Worm (Caenorhabditis elegans): ENCODE measurements around the gene dbn-1.

Gene dbn-1

ce11 chrIII:13741410-13741809, 20.5 kb downstream of the dbn-1 start:
- TF ChIP-seq ztf-29 (GFP tag; IDR thresholded peaks at IDR 0.05), result no peak
- TF ChIP-seq tab-1 (GFP tag; IDR thresholded peaks at IDR 0.05), result no peak
- TF ChIP-seq T22C8.4 (GFP tag; IDR thresholded peaks at IDR 0.05), result no peak
- TF ChIP-seq ref-1 (GFP tag; conservative IDR thresholded peaks at IDR 0.05), result no peak

ce11 chrIII:13735008-13735407, 26.9 kb downstream of the dbn-1 start, which contains the start of gene W06F12.3:
TSS of gene W06F12.3 (plus strand) at chrIII:13735030.
- no peak for TF ChIP-seq cog-1 (tag; optimal IDR thresholded peaks at IDR 0.05)
- no peak for TF ChIP-seq ref-1 (GFP tag; conservative IDR thresholded peaks at IDR 0.05)
- TF ChIP-seq T22C8.4 (GFP tag; IDR thresholded peaks at IDR 0.05), result no peak
- no peak for TF ChIP-seq ztf-29 (GFP tag; IDR thresholded peaks at IDR 0.05)
- no peak for TF ChIP-seq ztf-23 (GFP tag; IDR thresholded peaks at IDR 0.05)
- no peak for TF ChIP-seq klf-2 (GFP tag; conservative IDR thresholded peaks at IDR 0.05)
- TF ChIP-seq flt-1 (GFP tag; IDR thresholded peaks at IDR 0.05), result no peak
- TF ChIP-seq med-1 (GFP tag; optimal IDR thresholded peaks at IDR 0.05; ENCODE audit: insufficient read depth), result no peak
- no peak for TF ChIP-seq tab-1 (GFP tag; IDR thresholded peaks at IDR 0.05)

- no peak for TF ChIP-seq klf-2 (GFP tag; conservative IDR thresholded peaks at IDR 0.05)
- no peak for TF ChIP-seq flt-1 (GFP tag; IDR thresholded peaks at IDR 0.05)
- no peak for TF ChIP-seq med-1 (GFP tag; optimal IDR thresholded peaks at IDR 0.05; ENCODE audit: insufficient read depth)
- TF ChIP-seq T22C8.4 (GFP tag; IDR thresholded peaks at IDR 0.05), result no peak
- TF ChIP-seq cog-1 (tag; optimal IDR thresholded peaks at IDR 0.05), result no peak
- no peak for TF ChIP-seq ztf-29 (GFP tag; IDR thresholded peaks at IDR 0.05)
- TF ChIP-seq tab-1 (GFP tag; IDR thresholded peaks at IDR 0.05), result no peak
- no peak for TF ChIP-seq ref-1 (GFP tag; conservative IDR thresholded peaks at IDR 0.05)
- TF ChIP-seq ztf-23 (GFP tag; IDR thresholded peaks at IDR 0.05), result no peak
These were observed 28.0 kb downstream of the dbn-1 start for ce11 chrIII:13733833-13734232.

- TF ChIP-seq T22C8.4 (GFP tag; IDR thresholded peaks at IDR 0.05) (no peak), med-1 (GFP tag; optimal IDR thresholded peaks at IDR 0.05; ENCODE audit: insufficient read depth) (no peak), ztf-23 (GFP tag; IDR thresholded peaks at IDR 0.05) (no peak), ref-1 (GFP tag; conservative IDR thresholded peaks at IDR 0.05) (no peak), ztf-29 (GFP tag; IDR thresholded peaks at IDR 0.05) (no peak), flt-1 (GFP tag; IDR thresholded peaks at IDR 0.05) (no peak), tab-1 (GFP tag; IDR thresholded peaks at IDR 0.05) (no peak), klf-2 (GFP tag; conservative IDR thresholded peaks at IDR 0.05) (no peak), cog-1 (tag; optimal IDR thresholded peaks at IDR 0.05) (no peak)
These were observed 29.2 kb downstream of the dbn-1 start for ce11 chrIII:13732665-13733064.

ce11 chrIII:13731589-13731988, 30.3 kb downstream of the dbn-1 start, which contains the start of gene W06F12.2:
TSS of gene W06F12.2 (minus strand) at chrIII:13731689.
- TF ChIP-seq ztf-23 (GFP tag; IDR thresholded peaks at IDR 0.05) (no peak), med-1 (GFP tag; optimal IDR thresholded peaks at IDR 0.05; ENCODE audit: insufficient read depth) (no peak), tab-1 (GFP tag; IDR thresholded peaks at IDR 0.05) (no peak), ref-1 (GFP tag; conservative IDR thresholded peaks at IDR 0.05) (no peak), klf-2 (GFP tag; conservative IDR thresholded peaks at IDR 0.05) (no peak), cog-1 (tag; optimal IDR thresholded peaks at IDR 0.05) (no peak), T22C8.4 (GFP tag; IDR thresholded peaks at IDR 0.05) (no peak), flt-1 (GFP tag; IDR thresholded peaks at IDR 0.05) (no peak)

ce11 chrIII:13729760-13730159, 32.1 kb downstream of the dbn-1 start:
- TF ChIP-seq T22C8.4 (GFP tag; IDR thresholded peaks at IDR 0.05), result no peak
- no peak for TF ChIP-seq med-1 (GFP tag; optimal IDR thresholded peaks at IDR 0.05; ENCODE audit: insufficient read depth)
- no peak for TF ChIP-seq ztf-29 (GFP tag; IDR thresholded peaks at IDR 0.05)
- no peak for TF ChIP-seq flt-1 (GFP tag; IDR thresholded peaks at IDR 0.05)
- TF ChIP-seq ref-1 (GFP tag; conservative IDR thresholded peaks at IDR 0.05), result no peak
- no peak for TF ChIP-seq tab-1 (GFP tag; IDR thresholded peaks at IDR 0.05)
- TF ChIP-seq klf-2 (GFP tag; conservative IDR thresholded peaks at IDR 0.05), result no peak
- TF ChIP-seq cog-1 (tag; optimal IDR thresholded peaks at IDR 0.05), result no peak
- TF ChIP-seq ztf-23 (GFP tag; IDR thresholded peaks at IDR 0.05), result no peak

- TF ChIP-seq klf-2 (GFP tag; conservative IDR thresholded peaks at IDR 0.05), result no peak
- no peak for TF ChIP-seq med-1 (GFP tag; optimal IDR thresholded peaks at IDR 0.05; ENCODE audit: insufficient read depth)
- no peak for TF ChIP-seq ref-1 (GFP tag; conservative IDR thresholded peaks at IDR 0.05)
- no peak for TF ChIP-seq cog-1 (tag; optimal IDR thresholded peaks at IDR 0.05)
- TF ChIP-seq T22C8.4 (GFP tag; IDR thresholded peaks at IDR 0.05), result no peak
- no peak for TF ChIP-seq tab-1 (GFP tag; IDR thresholded peaks at IDR 0.05)
- TF ChIP-seq flt-1 (GFP tag; IDR thresholded peaks at IDR 0.05), result no peak
These were observed 37.6 kb downstream of the dbn-1 start for ce11 chrIII:13724018-13724892.

ce11 chrIII:13722387-13723122, 39.3 kb downstream of the dbn-1 start:
- TF ChIP-seq cog-1 (tag; optimal IDR thresholded peaks at IDR 0.05) (no peak), flt-1 (GFP tag; IDR thresholded peaks at IDR 0.05) (0 out of 2 replicates have a peak, but pooled peaks have one; percentile 23), ztf-23 (GFP tag; IDR thresholded peaks at IDR 0.05) (no peak), T22C8.4 (GFP tag; IDR thresholded peaks at IDR 0.05) (0 out of 2 replicates have a peak, but pooled peaks have one; percentile 40), ref-1 (GFP tag; conservative IDR thresholded peaks at IDR 0.05) (no peak), med-1 (GFP tag; optimal IDR thresholded peaks at IDR 0.05; ENCODE audit: insufficient read depth) (no peak), klf-2 (GFP tag; conservative IDR thresholded peaks at IDR 0.05) (no peak), tab-1 (GFP tag; IDR thresholded peaks at IDR 0.05) (no peak)

- no peak for TF ChIP-seq cog-1 (tag; optimal IDR thresholded peaks at IDR 0.05)
- no peak for TF ChIP-seq ztf-29 (GFP tag; IDR thresholded peaks at IDR 0.05)
- no peak for TF ChIP-seq ref-1 (GFP tag; conservative IDR thresholded peaks at IDR 0.05)
- no peak for TF ChIP-seq ztf-23 (GFP tag; IDR thresholded peaks at IDR 0.05)
- TF ChIP-seq tab-1 (GFP tag; IDR thresholded peaks at IDR 0.05), result no peak
- no peak for TF ChIP-seq med-1 (GFP tag; optimal IDR thresholded peaks at IDR 0.05; ENCODE audit: insufficient read depth)
These were observed 39.9 kb downstream of the dbn-1 start for ce11 chrIII:13721944-13722343.
